Worm (Caenorhabditis elegans) whole organism, L3 larva: Measurements from ENCODE around the gene ptr-18.

Experiments used
- R02D3.7 ChIP-seq: fragments of 150-350 bp; optimal IDR thresholded peaks from 2 replicates; lab custom pipeline; 2014; ENCODE audit warnings: missing biosample characterization, missing genetic modification characterization
- aly-2 ChIP-seq: fragments of 150-350 bp; optimal IDR thresholded peaks from 2 replicates; lab custom pipeline; 2014; ENCODE audit warnings: missing biosample characterization, missing genetic modification characterization
- ceh-28 ChIP-seq: fragments of 150-350 bp; optimal IDR thresholded peaks from 2 replicates; lab custom pipeline; 2014; ENCODE audit warnings: missing biosample characterization, missing genetic modification reagents, missing genetic modification characterization
- ceh-82 ChIP-seq: fragments of 150-350 bp; optimal IDR thresholded peaks from 2 replicates; lab custom pipeline; 2014; ENCODE audit warnings: missing biosample characterization, missing genetic modification characterization
- daf-12 ChIP-seq: fragments of 150-350 bp; optimal IDR thresholded peaks from 2 replicates; lab custom pipeline; 2014; ENCODE audit warnings: missing biosample characterization, missing genetic modification reagents, missing genetic modification characterization
- egl-27 ChIP-seq: sonication (generic microtip); optimal IDR thresholded peaks from 4 replicates; lab custom pipeline; 2017; ENCODE audit warnings: missing biosample characterization, missing genetic modification reagents, missing genetic modification characterization
- egl-5 ChIP-seq: fragments of 150-350 bp; optimal IDR thresholded peaks from 2 replicates; lab custom pipeline; 2017; ENCODE audit warnings: missing biosample characterization, missing genetic modification reagents, missing genetic modification characterization, inconsistent platforms
- elt-1 ChIP-seq: fragments of 150-350 bp; optimal IDR thresholded peaks from 2 replicates; lab custom pipeline; 2014; ENCODE audit warnings: missing biosample characterization, missing genetic modification characterization
- elt-2 ChIP-seq: sonication (generic microtip); optimal IDR thresholded peaks from 2 replicates; lab custom pipeline; 2016; ENCODE audit warnings: missing genetic modification reagents, mild to moderate bottlenecking, missing genetic modification characterization, missing compliant biosample characterization
- elt-3 ChIP-seq, 3 experiments: fragments of 150-350 bp in 1 of 3; sonication (generic microtip) in 2 of 3; optimal IDR thresholded peaks; 2 replicates in 2 of 3; 4 replicates in 1 of 3; lab custom pipeline; 2014 to 2017; ENCODE audit warnings: missing biosample characterization in 3 of 3, missing genetic modification characterization in 3 of 3
- eor-1 ChIP-seq, 2 experiments: fragments of 150-350 bp; optimal IDR thresholded peaks; 2 replicates each; lab custom pipeline; 2014 to 2018; ENCODE audit warnings: missing biosample characterization in 2 of 2, missing genetic modification characterization in 2 of 2
- fkh-2 ChIP-seq: fragments of 150-350 bp; optimal IDR thresholded peaks from 2 replicates; lab custom pipeline; 2014; ENCODE audit warnings: missing biosample characterization, missing genetic modification reagents, missing genetic modification characterization
- jun-1 ChIP-seq: fragments of 150-350 bp; optimal IDR thresholded peaks from 2 replicates; lab custom pipeline; 2014; ENCODE audit warnings: missing biosample characterization, missing genetic modification reagents, missing genetic modification characterization
- lin-15B ChIP-seq: fragments of 150-350 bp; optimal IDR thresholded peaks from 2 replicates; lab custom pipeline; 2014; ENCODE audit warnings: missing biosample characterization, missing genetic modification characterization
- lin-39 ChIP-seq: fragments of 150-350 bp; optimal IDR thresholded peaks from 2 replicates; lab custom pipeline; 2018; ENCODE audit warnings: missing biosample characterization, missing genetic modification reagents, missing genetic modification characterization
- lsy-12 ChIP-seq: sonication (generic microtip); optimal IDR thresholded peaks from 2 replicates; lab custom pipeline; 2016; ENCODE audit warnings: mild to moderate bottlenecking, missing genetic modification characterization, missing compliant biosample characterization
- mdl-1 ChIP-seq: fragments of 150-350 bp; optimal IDR thresholded peaks from 2 replicates; lab custom pipeline; 2014; ENCODE audit warnings: missing biosample characterization, missing genetic modification characterization
- nfya-1 ChIP-seq: sonication (generic microtip); optimal IDR thresholded peaks from 2 replicates; lab custom pipeline; 2017; ENCODE audit warnings: missing genetic modification characterization, mild to moderate bottlenecking, missing compliant biosample characterization, antibody characterized with exemption, moderate library complexity; ENCODE audit not compliant: insufficient read depth
- nhr-23 ChIP-seq: fragments of 150-350 bp; optimal IDR thresholded peaks from 2 replicates; lab custom pipeline; 2014; ENCODE audit warnings: missing biosample characterization, missing genetic modification reagents, missing genetic modification characterization
- nhr-237 ChIP-seq: fragments of 150-350 bp; optimal IDR thresholded peaks from 2 replicates; lab custom pipeline; 2014; ENCODE audit warnings: missing biosample characterization, missing genetic modification characterization
- nhr-25 ChIP-seq: sonication (generic microtip); optimal IDR thresholded peaks from 2 replicates; lab custom pipeline; 2017; ENCODE audit warnings: missing biosample characterization, missing genetic modification characterization
- nhr-28 ChIP-seq: fragments of 150-350 bp; optimal IDR thresholded peaks from 2 replicates; lab custom pipeline; 2014; ENCODE audit warnings: missing biosample characterization, missing genetic modification characterization
- nhr-67 ChIP-seq: fragments of 150-350 bp; optimal IDR thresholded peaks from 2 replicates; lab custom pipeline; 2014; ENCODE audit warnings: missing biosample characterization, missing genetic modification characterization
- pha-4 ChIP-seq: fragments of 150-350 bp; optimal IDR thresholded peaks from 2 replicates; lab custom pipeline; 2014; ENCODE audit warnings: missing biosample characterization, missing genetic modification reagents, missing genetic modification characterization
- tbx-2 ChIP-seq: sonication (generic microtip); optimal IDR thresholded peaks from 2 replicates; lab custom pipeline; 2016; ENCODE audit warnings: mild to moderate bottlenecking, missing genetic modification characterization, missing compliant biosample characterization
- unc-62 ChIP-seq: fragments of 150-350 bp; sonication (generic microtip); optimal IDR thresholded peaks from 4 replicates; lab custom pipeline; 2014; ENCODE audit warnings: missing biosample characterization, missing genetic modification reagents, missing genetic modification characterization
- ztf-4 ChIP-seq: fragments of 150-350 bp; optimal IDR thresholded peaks from 2 replicates; lab custom pipeline; 2014; ENCODE audit warnings: missing biosample characterization, missing genetic modification characterization

Gene ptr-18

DNA sequence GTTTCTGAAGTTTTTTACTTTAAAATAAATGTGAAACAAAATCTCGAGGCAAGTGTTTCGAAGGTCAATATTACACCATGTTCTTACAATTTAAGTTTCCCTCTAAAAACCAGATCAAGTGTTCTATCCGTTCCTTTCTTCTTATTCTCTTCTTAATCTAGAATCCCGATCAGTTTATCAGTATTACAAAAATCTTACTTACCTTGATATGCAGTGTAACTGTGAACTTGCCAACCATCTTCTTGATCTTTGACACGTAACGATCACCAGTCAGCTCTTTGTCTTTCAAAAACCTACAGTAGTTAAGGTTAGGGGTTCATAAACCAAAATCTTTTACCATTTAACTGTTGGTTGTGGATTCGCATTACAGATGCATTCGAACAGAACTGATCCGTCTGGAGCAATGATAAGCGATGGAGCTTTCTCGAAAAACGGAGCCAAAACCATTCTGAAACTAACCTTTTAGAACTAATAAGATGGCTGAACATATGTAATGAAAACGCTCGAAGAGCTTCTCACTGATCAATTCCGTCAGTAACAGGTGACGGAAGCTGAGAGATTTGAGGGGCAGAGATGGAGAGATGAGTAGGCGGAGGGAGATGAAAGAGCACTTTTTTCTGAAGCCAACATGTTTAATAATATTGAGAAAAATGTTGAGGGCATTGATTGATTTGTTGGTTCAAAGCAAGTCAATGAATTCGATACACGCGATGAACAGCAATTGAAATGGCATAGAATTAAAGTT, 42.5 kb downstream of the ptr-18 start, which contains the start of gene oig-2:
oig-2 (minus strand) TSS at position 448 of the 745 bp plus-strand sequence.
- TF ChIP-seq nfya-1 (tag; lab: Kevin White, UChicago) (no peak), aly-2 (no peak), elt-1 (tag; lab: Kevin White, UChicago) (peak; percentile 85), nhr-237 (no peak), daf-12 (tag; lab: Kevin White, UChicago) (no peak), nhr-25 (tag; lab: Kevin White, UChicago) (peak; percentile 43), ceh-82 (tag; lab: Kevin White, UChicago) (no peak), nhr-28 (tag; lab: Kevin White, UChicago) (no peak)

DNA sequence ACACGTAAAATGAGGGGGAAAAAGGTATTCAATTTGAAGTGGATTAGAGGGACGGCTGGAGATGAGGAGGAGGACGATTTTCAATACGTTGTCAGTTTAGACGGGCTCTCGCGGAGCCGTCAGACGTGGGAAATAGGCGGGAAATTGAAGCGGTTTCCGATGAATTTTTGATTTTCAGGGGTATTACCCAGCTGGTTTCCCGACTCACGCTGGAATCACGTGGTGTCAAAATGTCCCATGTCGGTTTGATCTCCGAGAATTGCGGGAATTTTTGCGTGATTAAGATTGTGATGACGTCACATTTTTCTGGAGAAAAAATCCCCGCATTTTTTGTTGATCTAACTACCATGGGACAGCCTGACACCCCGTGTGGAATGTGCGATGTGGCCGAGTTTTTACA, 47.3 kb downstream of the ptr-18 start:
- no peak for TF ChIP-seq mdl-1 (tag; lab: Kevin White, UChicago)
- TF ChIP-seq lin-15B (tag; lab: Kevin White, UChicago): no peak
- no peak for TF ChIP-seq daf-12 (tag; lab: Kevin White, UChicago)
- TF ChIP-seq nhr-67 (tag; lab: Kevin White, UChicago): no peak
- TF ChIP-seq egl-5: no peak
- TF ChIP-seq elt-2 (tag; lab: Kevin White, UChicago): no peak
- TF ChIP-seq elt-3 (tag; optimal IDR thresholded peaks at IDR 0.05; lab: Kevin White, UChicago): no peak
- no peak for TF ChIP-seq nfya-1 (tag; lab: Kevin White, UChicago)
- no peak for TF ChIP-seq ztf-4 (tag; lab: Kevin White, UChicago)
- TF ChIP-seq, all 47 proteins: peak for 0

DNA sequence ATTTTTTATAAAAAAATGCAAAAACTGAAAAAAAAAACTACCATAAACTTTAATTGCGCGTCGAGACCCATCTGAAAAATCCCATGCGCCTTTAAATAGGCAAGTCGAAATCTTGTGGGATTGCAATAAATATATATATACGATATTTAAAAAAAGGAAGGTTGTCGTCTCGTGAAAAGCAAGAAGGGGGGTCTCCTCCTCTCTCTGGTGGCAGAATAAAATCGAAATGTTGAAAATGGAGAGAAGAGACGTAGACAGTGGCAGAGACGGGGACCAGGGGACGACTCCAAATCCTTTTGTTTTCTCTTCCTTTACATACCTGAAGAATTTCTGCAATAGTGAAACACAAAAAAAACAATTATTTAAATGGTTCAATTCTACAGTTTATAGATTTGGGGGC, 48.6 kb downstream of the ptr-18 start, which contains the start of gene F18A11.5:
F18A11.5 (minus strand) TSS at position 321 of the 400 bp plus-strand sequence.
- TF ChIP-seq nfya-1 (tag; lab: Kevin White, UChicago) (peak; percentile 12), ceh-28 (peak; percentile 5), lin-15B (tag; lab: Kevin White, UChicago) (no peak), lin-39 (tag; lab: Kevin White, UChicago) (peak; percentile 5)

DNA sequence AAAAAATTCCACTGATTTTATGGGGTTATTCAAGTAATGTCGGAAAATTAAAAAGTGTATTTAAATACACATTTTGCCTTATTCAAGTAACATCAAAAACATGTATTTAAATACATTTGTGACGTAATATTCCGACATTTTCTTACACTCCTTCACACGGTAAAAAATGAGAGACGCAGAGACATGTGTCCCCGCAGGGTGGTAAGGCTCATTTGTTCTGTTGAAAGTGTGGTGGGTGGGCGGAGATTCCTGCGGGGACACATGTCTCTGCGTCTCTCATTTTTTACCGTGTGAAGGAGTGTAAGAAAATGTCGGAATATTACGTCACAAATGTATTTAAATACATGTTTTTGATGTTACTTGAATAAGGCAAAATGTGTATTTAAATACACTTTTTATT, 51.0 kb downstream of the ptr-18 start:
- TF ChIP-seq lsy-12 (tag; lab: Kevin White, UChicago) (peak; percentile 50), ceh-82 (tag; lab: Kevin White, UChicago) (peak; percentile 61), pha-4 (tag; lab: Kevin White, UChicago) (peak; percentile 11), nfya-1 (tag; lab: Kevin White, UChicago) (peak; percentile 46), jun-1 (tag; lab: Kevin White, UChicago) (peak; percentile 3), nhr-25 (tag; lab: Kevin White, UChicago) (peak; percentile 56), R02D3.7 (peak; percentile 3), tbx-2 (tag; lab: Kevin White, UChicago) (peak; percentile 30), nhr-23 (tag; lab: Kevin White, UChicago) (peak; percentile 44), lin-15B (tag; lab: Kevin White, UChicago) (peak; percentile 15), elt-2 (tag; lab: Kevin White, UChicago) (peak; percentile 63)

DNA sequence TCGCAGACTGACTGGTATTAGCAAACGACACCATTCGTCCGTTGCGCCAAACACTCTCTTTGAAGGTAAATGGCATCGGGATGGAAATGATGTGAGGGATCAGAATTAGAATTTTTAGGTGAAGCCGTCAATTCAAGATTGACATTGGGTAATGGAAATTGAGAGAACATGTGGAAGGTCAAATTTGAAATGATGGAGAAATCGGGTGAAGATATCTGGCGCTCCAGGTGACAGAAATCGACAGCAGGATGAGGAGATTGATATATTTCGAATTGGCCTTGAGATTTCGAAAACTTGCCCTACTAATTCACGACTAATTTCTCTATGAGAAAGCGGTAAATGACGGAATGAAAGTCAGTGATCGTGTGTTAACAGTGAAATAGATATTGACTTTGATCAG, 57.2 kb downstream of the ptr-18 start:
- TF ChIP-seq nhr-25 (tag; lab: Kevin White, UChicago) (peak; percentile 59), unc-62 (GFP tag; lab: Kevin White, UChicago) (peak; percentile 2), egl-27 (tag; lab: Kevin White, UChicago) (no peak)
- TF ChIP-seq, all 47 proteins: peak for 2

DNA sequence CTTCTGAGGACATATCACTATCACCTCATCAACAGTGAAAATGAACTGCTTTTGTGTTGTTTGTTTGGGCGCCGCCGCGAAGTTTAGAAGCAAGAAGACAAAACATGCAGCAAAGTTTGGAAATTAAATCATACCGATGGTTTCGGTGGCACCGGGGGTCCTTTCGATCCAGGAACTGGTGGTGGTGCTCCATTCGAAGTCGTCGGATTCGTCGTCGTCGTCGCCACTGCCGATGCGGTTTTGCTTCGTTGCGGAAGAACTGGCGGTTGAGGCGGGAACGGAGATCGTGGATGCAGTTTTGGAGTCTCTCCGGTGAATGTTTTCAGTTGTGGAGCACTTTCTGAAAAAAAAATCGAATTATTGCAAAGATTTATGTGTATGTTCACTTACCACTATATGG, 58.2 kb downstream of the ptr-18 start:
- TF ChIP-seq nhr-23 (tag; lab: Kevin White, UChicago) (no peak), aly-2 (no peak), nhr-25 (tag; lab: Kevin White, UChicago) (no peak), ceh-28 (no peak), elt-1 (tag; lab: Kevin White, UChicago) (no peak), eor-1 (tag; optimal IDR thresholded peaks at IDR 0.05; lab: Kevin White, UChicago) (no peak), fkh-2 (no peak), lin-15B (tag; lab: Kevin White, UChicago) (no peak)
- TF ChIP-seq, all 47 proteins: peak for 0
